Worm (Caenorhabditis elegans): ENCODE data around the gene pat-4.
"Not testable (repeated sequence)": the region's sequence is repeated elsewhere in the genome, so short reads cannot be mapped to it uniquely, and the experiment has no call there.

Gene pat-4

ce11 chrIII:120199-120598 lies 25.6 kb upstream of the pat-4 start, which contains the start of gene pals-24:
TSS of gene pals-24 (plus strand) at chrIII:120435.
- TF ChIP-seq tab-1 (GFP tag; IDR thresholded peaks at IDR 0.05), result no peak
- no peak for TF ChIP-seq med-1 (GFP tag; optimal IDR thresholded peaks at IDR 0.05; ENCODE audit: insufficient read depth)
- no peak for TF ChIP-seq T22C8.4 (GFP tag; IDR thresholded peaks at IDR 0.05)
- no peak for TF ChIP-seq ztf-23 (GFP tag; IDR thresholded peaks at IDR 0.05)
- TF ChIP-seq cog-1 (tag; optimal IDR thresholded peaks at IDR 0.05), result no peak
- no peak for TF ChIP-seq flt-1 (GFP tag; IDR thresholded peaks at IDR 0.05)
- TF ChIP-seq ztf-29 (GFP tag; IDR thresholded peaks at IDR 0.05), result no peak
- no peak for TF ChIP-seq klf-2 (GFP tag; conservative IDR thresholded peaks at IDR 0.05)
- no peak for TF ChIP-seq ref-1 (GFP tag; conservative IDR thresholded peaks at IDR 0.05)

DNA sequence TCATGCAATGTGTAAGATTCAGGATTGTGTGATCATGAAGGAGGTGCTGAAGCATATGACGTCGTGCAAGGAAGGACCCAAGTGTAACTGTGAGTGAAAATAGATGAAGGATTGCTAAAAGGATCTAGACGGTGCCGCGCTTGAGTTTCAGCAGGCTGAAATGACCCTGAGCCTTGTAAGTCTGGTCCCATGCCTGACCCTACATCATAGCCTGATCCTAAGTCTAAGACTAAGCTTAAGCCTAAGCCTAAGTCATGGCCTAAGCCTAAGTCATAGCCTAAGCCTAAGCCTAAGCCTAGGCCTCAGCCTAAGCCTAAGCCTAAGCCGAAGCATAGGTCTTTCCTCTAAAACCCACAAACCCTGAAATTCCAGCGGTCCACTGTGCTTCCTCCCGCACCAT lies 23.2 kb upstream of the pat-4 start:
- TF ChIP-seq tab-1 (GFP tag; IDR thresholded peaks at IDR 0.05), result no peak
- TF ChIP-seq ztf-23 (GFP tag; IDR thresholded peaks at IDR 0.05), result no peak
- TF ChIP-seq klf-2 (GFP tag; conservative IDR thresholded peaks at IDR 0.05), result no peak
- no peak for TF ChIP-seq ztf-29 (GFP tag; IDR thresholded peaks at IDR 0.05)
- no peak for TF ChIP-seq flt-1 (GFP tag; IDR thresholded peaks at IDR 0.05)
- no peak for TF ChIP-seq cog-1 (tag; optimal IDR thresholded peaks at IDR 0.05)
- no peak for TF ChIP-seq T22C8.4 (GFP tag; IDR thresholded peaks at IDR 0.05)
- TF ChIP-seq ref-1 (GFP tag; conservative IDR thresholded peaks at IDR 0.05), result no peak
- no peak for TF ChIP-seq med-1 (GFP tag; optimal IDR thresholded peaks at IDR 0.05; ENCODE audit: insufficient read depth)

DNA sequence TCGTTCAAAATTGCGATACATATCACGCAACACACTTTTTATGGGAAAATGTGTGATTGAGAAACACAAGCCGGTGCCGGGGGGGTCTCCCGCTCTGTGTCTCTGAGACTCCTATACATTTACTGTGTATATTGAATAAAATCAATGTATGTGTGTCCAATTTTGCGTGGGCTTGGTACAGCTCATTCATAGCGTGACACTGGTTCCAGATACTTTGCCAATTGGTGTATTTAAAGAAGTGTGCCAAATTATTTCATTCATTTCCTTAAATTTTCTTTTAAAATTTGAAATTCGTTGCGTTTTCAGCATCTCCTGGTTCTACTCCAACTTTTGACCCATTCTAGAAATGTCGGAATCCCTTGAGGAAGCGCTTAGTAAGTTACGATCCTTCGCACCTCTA lies 22.6 kb upstream of the pat-4 start, which contains the start of gene C29F9.5:
Gene C29F9.5 (plus strand): TSS at position 301 of the 400 bp plus-strand sequence.
- TF ChIP-seq tab-1 (GFP tag; IDR thresholded peaks at IDR 0.05), result no peak
- no peak for TF ChIP-seq T22C8.4 (GFP tag; IDR thresholded peaks at IDR 0.05)
- no peak for TF ChIP-seq ref-1 (GFP tag; conservative IDR thresholded peaks at IDR 0.05)
- no peak for TF ChIP-seq med-1 (GFP tag; optimal IDR thresholded peaks at IDR 0.05; ENCODE audit: insufficient read depth)
- no peak for TF ChIP-seq ztf-29 (GFP tag; IDR thresholded peaks at IDR 0.05)
- no peak for TF ChIP-seq flt-1 (GFP tag; IDR thresholded peaks at IDR 0.05)
- TF ChIP-seq ztf-23 (GFP tag; IDR thresholded peaks at IDR 0.05), result no peak
- TF ChIP-seq klf-2 (GFP tag; conservative IDR thresholded peaks at IDR 0.05), result no peak
- no peak for TF ChIP-seq cog-1 (tag; optimal IDR thresholded peaks at IDR 0.05)

- TF ChIP-seq klf-2 (GFP tag; conservative IDR thresholded peaks at IDR 0.05) (no peak), ztf-23 (GFP tag; IDR thresholded peaks at IDR 0.05) (no peak), tab-1 (GFP tag; IDR thresholded peaks at IDR 0.05) (no peak), med-1 (GFP tag; optimal IDR thresholded peaks at IDR 0.05; ENCODE audit: insufficient read depth) (no peak), flt-1 (GFP tag; IDR thresholded peaks at IDR 0.05) (no peak), T22C8.4 (GFP tag; IDR thresholded peaks at IDR 0.05) (no peak), cog-1 (tag; optimal IDR thresholded peaks at IDR 0.05) (no peak), ref-1 (GFP tag; conservative IDR thresholded peaks at IDR 0.05) (no peak), ztf-29 (GFP tag; IDR thresholded peaks at IDR 0.05) (no peak)
Measured at ce11 chrIII:114603-115002, 20.0 kb upstream of the pat-4 start, which contains the start of gene C29F9.6. TSS of gene C29F9.6 (plus strand) at chrIII:114903.

- not testable (repeated sequence) for TF ChIP-seq ztf-29 (GFP tag; IDR thresholded peaks at IDR 0.05); T22C8.4 (GFP tag; IDR thresholded peaks at IDR 0.05); klf-2 (GFP tag; conservative IDR thresholded peaks at IDR 0.05)
Measured at ce11 chrIII:98822-99221, 4.2 kb upstream of the pat-4 start, which contains the start of gene C29F9.9. TSS of gene C29F9.9 (minus strand) at chrIII:98922.

DNA sequence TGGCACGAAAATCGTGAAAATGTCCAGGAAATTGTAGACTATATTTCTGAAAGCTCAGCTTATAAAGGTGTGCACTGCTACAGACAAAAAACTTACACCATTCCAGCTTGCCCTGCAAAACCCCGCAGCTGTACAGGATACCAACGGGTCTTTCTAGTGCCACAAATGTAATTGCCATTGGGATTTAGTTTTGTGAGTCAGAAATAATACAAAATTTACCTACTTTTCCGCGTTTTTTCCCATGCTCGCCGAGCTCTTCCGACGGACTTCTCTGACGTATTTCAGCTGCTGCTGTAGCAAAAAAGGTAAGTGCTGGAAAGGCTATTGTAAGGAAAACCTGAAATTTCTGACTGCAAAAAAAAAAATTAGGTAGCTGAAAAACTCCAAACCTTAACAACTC lies 2.4 kb upstream of the pat-4 start, which contains the start of gene C29F9.8:
Gene C29F9.8 (minus strand): TSS at position 101 of the 400 bp plus-strand sequence.
- TF ChIP-seq ref-1 (GFP tag; conservative IDR thresholded peaks at IDR 0.05); tab-1 (GFP tag; IDR thresholded peaks at IDR 0.05); med-1 (GFP tag; optimal IDR thresholded peaks at IDR 0.05; ENCODE audit: insufficient read depth): not testable (repeated sequence)

ce11 chrIII:96196-96595 lies 1.6 kb upstream of the pat-4 start:
- TF ChIP-seq ztf-29 (GFP tag; IDR thresholded peaks at IDR 0.05), result no peak
- TF ChIP-seq ztf-23 (GFP tag; IDR thresholded peaks at IDR 0.05), result no peak
- TF ChIP-seq flt-1 (GFP tag; IDR thresholded peaks at IDR 0.05), result no peak
- no peak for TF ChIP-seq cog-1 (tag; optimal IDR thresholded peaks at IDR 0.05)

DNA sequence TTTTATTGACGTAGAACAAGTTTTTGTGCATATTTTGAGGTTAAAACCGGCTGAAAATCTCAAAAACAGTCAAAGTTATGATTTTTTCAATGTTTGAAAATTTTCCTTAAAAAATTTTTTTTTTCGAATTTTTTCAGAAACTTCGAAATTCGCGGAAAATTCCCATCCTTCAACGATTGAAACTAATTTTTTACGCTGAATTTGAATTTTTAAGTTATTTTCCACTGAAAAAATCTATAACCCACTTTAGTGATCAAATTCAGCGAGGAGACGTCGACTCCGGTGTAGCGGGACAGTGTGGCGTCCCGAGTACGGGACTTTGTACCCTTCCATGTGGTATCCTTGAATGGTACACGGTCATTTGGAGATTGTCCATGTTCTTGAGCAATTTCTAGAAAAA lies 2.4 kb downstream of the pat-4 start:
- TF ChIP-seq ztf-23 (GFP tag; IDR thresholded peaks at IDR 0.05) (no peak), T22C8.4 (GFP tag; IDR thresholded peaks at IDR 0.05) (no peak), med-1 (GFP tag; optimal IDR thresholded peaks at IDR 0.05; ENCODE audit: insufficient read depth) (no peak), ref-1 (GFP tag; conservative IDR thresholded peaks at IDR 0.05) (no peak)

ce11 chrIII:89155-89554 lies 5.5 kb downstream of the pat-4 start:
- TF ChIP-seq ref-1 (GFP tag; conservative IDR thresholded peaks at IDR 0.05) (peak; percentile 44; the same call in 1 of the 2 replicates), klf-2 (GFP tag; conservative IDR thresholded peaks at IDR 0.05) (no peak), tab-1 (GFP tag; IDR thresholded peaks at IDR 0.05) (peak; percentile 69; the same call in 1 of the 2 replicates), med-1 (GFP tag; optimal IDR thresholded peaks at IDR 0.05; ENCODE audit: insufficient read depth) (no peak), T22C8.4 (GFP tag; IDR thresholded peaks at IDR 0.05) (0 out of 2 replicates have a peak, but pooled peaks have one; percentile 28), ztf-29 (GFP tag; IDR thresholded peaks at IDR 0.05) (0 out of 2 replicates have a peak, but pooled peaks have one; percentile 26), ztf-23 (GFP tag; IDR thresholded peaks at IDR 0.05) (0 out of 2 replicates have a peak, but pooled peaks have one; percentile 35), cog-1 (tag; optimal IDR thresholded peaks at IDR 0.05) (no peak), flt-1 (GFP tag; IDR thresholded peaks at IDR 0.05) (peak; percentile 81)

DNA sequence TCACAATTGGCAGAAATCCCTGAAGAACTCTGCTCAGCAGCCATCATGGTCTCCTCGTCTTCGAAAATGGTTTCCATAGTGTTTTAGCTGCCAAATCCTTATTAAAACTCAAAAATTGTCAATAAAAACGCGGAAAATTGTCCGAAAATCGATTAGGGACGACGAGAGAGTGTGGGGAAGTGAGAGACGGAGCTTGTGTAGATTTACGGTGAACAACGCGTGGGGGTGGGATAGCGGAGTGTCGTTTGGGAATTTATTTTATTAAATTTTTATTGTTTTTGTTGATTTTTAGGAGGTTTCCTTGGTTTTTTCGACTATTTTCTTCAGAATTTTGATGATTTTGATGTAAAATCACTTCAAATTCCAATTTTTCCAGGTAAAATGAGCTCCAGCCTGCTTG lies 7.4 kb downstream of the pat-4 start, which contains the start of the genes F54C4.4 and mrpl-40:
Gene F54C4.4 (minus strand): TSS at position 199 of the 400 bp plus-strand sequence.
Gene mrpl-40 (plus strand): TSS at position 377 of the 400 bp plus-strand sequence.
- no peak for TF ChIP-seq tab-1 (GFP tag; IDR thresholded peaks at IDR 0.05)
- no peak for TF ChIP-seq ztf-23 (GFP tag; IDR thresholded peaks at IDR 0.05)
- peak; percentile 86 for TF ChIP-seq T22C8.4 (GFP tag; IDR thresholded peaks at IDR 0.05)
- peak; percentile 33 for TF ChIP-seq cog-1 (tag; optimal IDR thresholded peaks at IDR 0.05)

Data from whole organism, midembryonic.